Worm (Caenorhabditis elegans): ENCODE data around the gene kap-1.

The kap-1 gene

DNA sequence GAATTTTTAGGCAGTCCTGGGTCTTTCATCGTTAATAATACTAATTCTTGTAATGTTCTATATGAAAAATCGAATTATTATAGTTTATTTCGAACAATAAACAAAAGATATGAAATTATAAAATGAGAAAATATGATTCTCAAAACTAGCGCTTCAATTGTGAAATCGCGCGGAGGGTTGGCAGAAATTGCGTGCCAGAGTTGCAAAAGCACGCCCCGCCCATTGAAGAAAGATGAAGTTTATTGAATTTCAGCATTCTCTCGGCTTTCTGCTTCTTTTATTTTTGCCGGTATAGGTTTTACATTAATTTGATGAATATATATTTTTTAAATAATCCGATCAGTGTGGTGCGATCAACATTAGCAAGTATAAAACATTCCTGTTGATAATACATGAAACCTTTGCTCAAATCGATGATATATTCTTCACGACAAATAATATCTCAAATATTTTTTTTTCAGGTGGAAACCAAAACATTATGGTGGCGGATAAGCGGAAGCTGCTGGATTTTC, 20.5 kb downstream of the kap-1 start, which contains the start of the genes eco-1 and hmgr-1:
eco-1 (minus strand) TSS at position 59 of the 512 bp plus-strand sequence.
hmgr-1 (plus strand) TSS at position 462 of the 512 bp plus-strand sequence.
- TF ChIP-seq C08G9.2 (tag; optimal IDR thresholded peaks at IDR 0.05), result no peak
- TF ChIP-seq K02D7.2 (tag; optimal IDR thresholded peaks at IDR 0.05), result no peak
- no peak for TF ChIP-seq ceh-22 (tag; optimal IDR thresholded peaks at IDR 0.05)
- no peak for TF ChIP-seq gmeb-2 (tag; optimal IDR thresholded peaks at IDR 0.05)
- TF ChIP-seq nhr-11 (tag; optimal IDR thresholded peaks at IDR 0.05), result no peak
- no peak for TF ChIP-seq ets-4 (tag; optimal IDR thresholded peaks at IDR 0.05)
- TF ChIP-seq unc-42 (tag; optimal IDR thresholded peaks at IDR 0.05), result peak; percentile 55

DNA sequence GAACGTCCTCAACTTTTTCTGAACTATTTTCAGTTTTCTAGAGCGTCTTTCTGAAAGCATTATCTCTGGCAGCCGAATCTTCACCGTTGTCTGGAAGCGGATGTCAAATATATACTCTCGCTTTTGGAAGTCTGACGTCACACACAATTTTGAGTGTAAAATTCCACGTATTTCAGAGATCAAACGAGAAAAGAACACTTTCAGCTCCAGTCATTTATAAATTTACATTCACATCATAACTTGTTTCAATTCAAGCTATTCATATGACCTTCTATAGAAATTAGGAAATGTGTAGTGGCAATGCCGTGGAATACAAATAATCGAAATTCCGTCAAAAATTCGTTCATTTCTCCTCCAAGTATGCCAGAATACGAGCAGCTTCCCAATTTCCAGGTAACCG, 27.0 kb downstream of the kap-1 start, which contains the start of gene F08F8.11:
F08F8.11 (plus strand) TSS at position 301 of the 400 bp plus-strand sequence.
- TF ChIP-seq K02D7.2 (tag; optimal IDR thresholded peaks at IDR 0.05) (no peak), nhr-232 (tag; optimal IDR thresholded peaks at IDR 0.05) (no peak), tbx-7 (tag; optimal IDR thresholded peaks at IDR 0.05) (no peak), tbx-2 (tag; optimal IDR thresholded peaks at IDR 0.05) (no peak)

ce11 chrIII:7367012-7367760, 28.6 kb downstream of the kap-1 start, which contains the start of the genes T20B12.5 and T20B12.4:
TSS of gene T20B12.5 (minus strand) at chrIII:7367112.
TSS of gene T20B12.4 (plus strand) at chrIII:7367710.
- TF ChIP-seq madf-2 (tag; optimal IDR thresholded peaks at IDR 0.05) (no peak), unc-55 (GFP tag; optimal IDR thresholded peaks at IDR 0.05) (no peak), odd-2 (tag; optimal IDR thresholded peaks at IDR 0.05) (no peak), K09A11.1 (tag; optimal IDR thresholded peaks at IDR 0.05; ENCODE audit: insufficient read depth) (no peak), ttx-3 (tag; optimal IDR thresholded peaks at IDR 0.05) (no peak), T23F11.4 (GFP tag; optimal IDR thresholded peaks at IDR 0.05) (no peak), fkh-10 (GFP tag; optimal IDR thresholded peaks at IDR 0.05) (no peak), ceh-22 (tag; optimal IDR thresholded peaks at IDR 0.05) (no peak), pqm-1 (tag; optimal IDR thresholded peaks at IDR 0.05) (no peak), pha-2 (tag; optimal IDR thresholded peaks at IDR 0.05) (no peak), eyg-1 (tag; optimal IDR thresholded peaks at IDR 0.05) (no peak), sdc-2 (tag; optimal IDR thresholded peaks at IDR 0.05) (no peak), C08G9.2 (tag; optimal IDR thresholded peaks at IDR 0.05) (no peak), ref-2 (tag; optimal IDR thresholded peaks at IDR 0.05) (no peak), tbx-2 (tag; optimal IDR thresholded peaks at IDR 0.05) (no peak), nhr-11 (tag; optimal IDR thresholded peaks at IDR 0.05) (no peak), dmd-4 (tag; optimal IDR thresholded peaks at IDR 0.05; ENCODE audit: borderline replicate concordance) (no peak)

ce11 chrIII:7369394-7370024, 30.9 kb downstream of the kap-1 start:
- TF ChIP-seq C08G9.2 (tag; optimal IDR thresholded peaks at IDR 0.05) (no peak), pag-3 (tag; optimal IDR thresholded peaks at IDR 0.05; ENCODE audit: borderline replicate concordance) (no peak), mec-3 (tag; optimal IDR thresholded peaks at IDR 0.05; ENCODE audit: borderline replicate concordance) (no peak), odd-2 (tag; optimal IDR thresholded peaks at IDR 0.05) (no peak), unc-86 (tag; optimal IDR thresholded peaks at IDR 0.05) (no peak), pros-1 (tag; optimal IDR thresholded peaks at IDR 0.05) (no peak), ceh-9 (tag; optimal IDR thresholded peaks at IDR 0.05) (no peak), ceh-24 (tag; optimal IDR thresholded peaks at IDR 0.05) (no peak), nhr-232 (tag; optimal IDR thresholded peaks at IDR 0.05) (no peak), fax-1 (tag; optimal IDR thresholded peaks at IDR 0.05) (no peak), hlh-6 (tag; optimal IDR thresholded peaks at IDR 0.05) (no peak), dmd-4 (tag; optimal IDR thresholded peaks at IDR 0.05; ENCODE audit: borderline replicate concordance) (no peak), K09A11.1 (tag; optimal IDR thresholded peaks at IDR 0.05; ENCODE audit: insufficient read depth) (no peak), eyg-1 (tag; optimal IDR thresholded peaks at IDR 0.05) (no peak), ceh-18 (tag; optimal IDR thresholded peaks at IDR 0.05) (no peak), elt-2 (tag; optimal IDR thresholded peaks at IDR 0.05) (no peak), Y22D7AL.16 (tag; optimal IDR thresholded peaks at IDR 0.05) (no peak), ceh-22 (tag; optimal IDR thresholded peaks at IDR 0.05) (no peak), ceh-34 (tag; optimal IDR thresholded peaks at IDR 0.05) (no peak), T23F11.4 (GFP tag; optimal IDR thresholded peaks at IDR 0.05) (no peak)

Measured in whole organism, late embryonic.